Worm (Caenorhabditis elegans) whole organism, young adult: ENCODE data around the gene T13H10.2.

Source experiments
- F49E8.2 ChIP-seq: sonication (generic microtip); optimal IDR thresholded peaks from 3 replicates; lab custom pipeline; 2017; ENCODE audit warnings: missing genetic modification characterization, mild to moderate bottlenecking, missing compliant biosample characterization, antibody characterized with exemption, moderate library complexity; ENCODE audit not compliant: insufficient read depth
- Y53F4B.3 ChIP-seq: fragments of 200-800 bp; sonication (Bioruptor generic); IDR thresholded peaks from 2 replicates; pipeline ENCODE4 v1.3.6; 2022; ENCODE audit warnings: missing genetic modification reagents, missing genetic modification characterization, missing compliant biosample characterization
- athp-1 ChIP-seq: sonication (generic microtip); optimal IDR thresholded peaks from 2 replicates; lab custom pipeline; 2017; ENCODE audit warnings: mild to moderate bottlenecking, missing genetic modification characterization, missing compliant biosample characterization
- dpl-1 ChIP-seq: fragments of 150-350 bp; optimal IDR thresholded peaks from 2 replicates; lab custom pipeline; 2014; ENCODE audit warnings: missing biosample characterization, missing genetic modification reagents, missing genetic modification characterization
- ets-4 ChIP-seq: fragments of 200-800 bp; sonication (Bioruptor generic); optimal IDR thresholded peaks from 2 replicates; lab custom pipeline; 2018; ENCODE audit warnings: mild to moderate bottlenecking, missing genetic modification characterization, missing compliant biosample characterization
- lin-26 ChIP-seq: fragments of 200-800 bp; sonication (Bioruptor generic); IDR thresholded peaks from 2 replicates; pipeline ENCODE4 v1.3.6; 2022; ENCODE audit warnings: missing genetic modification reagents, missing genetic modification characterization, missing compliant biosample characterization
- madf-3 ChIP-seq: fragments of 200-800 bp; sonication (Bioruptor generic); IDR thresholded peaks from 2 replicates; pipeline ENCODE4 v1.3.6; 2022; ENCODE audit warnings: missing genetic modification reagents, missing genetic modification characterization, missing compliant biosample characterization
- madf-8 ChIP-seq: fragments of 200-800 bp; sonication (Bioruptor generic); conservative IDR thresholded peaks from 2 replicates; pipeline ENCODE4 v1.3.6; 2022; ENCODE audit warnings: missing genetic modification reagents, missing genetic modification characterization, missing compliant biosample characterization
- ztf-28 ChIP-seq: fragments of 200-800 bp; sonication (Bioruptor generic); IDR thresholded peaks from 2 replicates; pipeline ENCODE4 v1.3.6; 2022; ENCODE audit warnings: missing genetic modification reagents, missing genetic modification characterization, missing compliant biosample characterization

ce11 chrIV:9932055-9932454, 32.0 kb upstream of the T13H10.2 start, which contains the start of the genes trmt-10A and F25H8.2:
- TF ChIP-seq dpl-1 (GFP tag; lab: Kevin White, UChicago) (no peak), madf-3 (GFP tag; lab: Robert Waterston, UW) (no peak), lin-26 (no peak), ztf-28 (GFP tag; lab: Robert Waterston, UW) (no peak), athp-1 (no peak), ets-4 (GFP tag; lab: Kevin White, UChicago) (no peak), Y53F4B.3 (GFP tag; lab: Robert Waterston, UW) (no peak), madf-8 (GFP tag; lab: Robert Waterston, UW) (no peak), F49E8.2 (tag; lab: Kevin White, UChicago) (no peak)
